Worm (Caenorhabditis elegans) whole organism, midembryonic: ENCODE results near the gene C50F4.6.

Experiments
- T22C8.4 ChIP-seq: fragments of 200-800 bp; sonication (Bioruptor generic); IDR thresholded peaks from 2 replicates; pipeline ENCODE4 v1.3.6; 2022; ENCODE audit warnings: missing genetic modification characterization, missing compliant biosample characterization
- cog-1 ChIP-seq: sonication (generic microtip); optimal IDR thresholded peaks from 2 replicates; lab custom pipeline; 2016; ENCODE audit warnings: missing genetic modification characterization, missing compliant biosample characterization
- flt-1 ChIP-seq: fragments of 200-800 bp; sonication (Bioruptor generic); IDR thresholded peaks from 2 replicates; pipeline ENCODE4 v1.3.6; 2022; ENCODE audit warnings: missing genetic modification characterization, missing compliant biosample characterization
- klf-2 ChIP-seq: fragments of 200-800 bp; sonication (Bioruptor generic); conservative IDR thresholded peaks from 2 replicates; pipeline ENCODE4 v1.3.6; 2022; ENCODE audit warnings: missing genetic modification reagents, missing genetic modification characterization, missing compliant biosample characterization
- med-1 ChIP-seq: sonication (generic microtip); optimal IDR thresholded peaks from 2 replicates; lab custom pipeline; 2017; ENCODE audit warnings: missing genetic modification characterization, mild to moderate bottlenecking, missing compliant biosample characterization, antibody characterized with exemption, missing genetic modification reagents; ENCODE audit not compliant: insufficient read depth
- ref-1 ChIP-seq: fragments of 200-800 bp; sonication (Bioruptor generic); conservative IDR thresholded peaks from 2 replicates; pipeline ENCODE4 v1.3.6; 2022; ENCODE audit warnings: missing genetic modification reagents, missing genetic modification characterization, missing compliant biosample characterization
- tab-1 ChIP-seq: fragments of 200-800 bp; sonication (Bioruptor generic); IDR thresholded peaks from 2 replicates; pipeline ENCODE4 v1.3.6; 2022; ENCODE audit warnings: missing genetic modification characterization, missing compliant biosample characterization
- ztf-23 ChIP-seq: fragments of 200-800 bp; sonication (Bioruptor generic); IDR thresholded peaks from 2 replicates; pipeline ENCODE4 v1.3.6; 2022; ENCODE audit warnings: missing genetic modification reagents, missing genetic modification characterization, missing compliant biosample characterization
- ztf-29 ChIP-seq: fragments of 200-800 bp; sonication (Bioruptor generic); IDR thresholded peaks from 2 replicates; pipeline ENCODE4 v1.3.6; 2022; ENCODE audit warnings: missing genetic modification reagents, missing genetic modification characterization, missing compliant biosample characterization

C50F4.6 gene

DNA sequence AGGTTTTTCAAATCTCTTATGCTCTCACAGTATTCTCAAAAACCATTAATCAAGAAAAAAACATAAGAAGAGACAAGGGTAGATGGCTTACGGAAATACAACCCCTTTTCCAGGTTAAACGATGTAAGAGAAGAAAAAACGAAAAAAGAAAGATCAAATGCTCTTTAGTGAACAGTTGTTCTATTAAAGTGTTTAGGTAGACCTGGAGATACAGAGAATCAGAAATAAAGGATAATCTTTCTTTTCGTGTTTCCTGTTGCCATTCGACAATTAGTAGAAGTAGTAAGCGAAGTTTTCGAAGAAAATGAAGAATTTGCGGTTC, 37.4 kb downstream of the C50F4.6 start, which contains the start of gene K09G1.1:
K09G1.1 (plus strand) TSS at position 223 of the 322 bp plus-strand sequence.
- TF ChIP-seq ztf-29 (GFP tag; lab: Robert Waterston, UW): no peak
- no peak for TF ChIP-seq tab-1 (GFP tag; lab: Robert Waterston, UW)
- no peak for TF ChIP-seq cog-1 (tag; lab: Kevin White, UChicago)
- no peak for TF ChIP-seq flt-1 (GFP tag; lab: Robert Waterston, UW)
- TF ChIP-seq ztf-23 (GFP tag; lab: Robert Waterston, UW): no peak
- no peak for TF ChIP-seq med-1 (GFP tag; lab: Kevin White, UChicago)
- TF ChIP-seq klf-2: no peak
- no peak for TF ChIP-seq T22C8.4 (GFP tag; lab: Robert Waterston, UW)

DNA sequence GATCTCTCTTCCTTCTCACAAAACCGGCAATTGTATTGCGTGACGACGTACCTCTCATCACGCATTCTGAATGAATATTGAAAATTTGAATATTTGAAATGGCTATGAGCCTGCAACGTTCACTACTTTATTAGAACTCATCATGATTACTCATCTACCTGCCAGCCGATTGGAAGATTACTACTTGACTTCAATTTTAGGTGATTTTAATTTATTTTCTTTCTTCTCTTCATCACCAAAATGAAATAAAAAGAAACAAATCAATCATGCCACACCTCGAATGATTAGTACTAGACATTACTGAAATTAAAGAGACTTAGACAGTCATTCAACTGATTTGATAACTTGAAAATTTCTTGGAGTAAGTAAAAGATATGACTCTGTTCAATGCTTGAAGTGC, 38.4 kb downstream of the C50F4.6 start:
- TF ChIP-seq T22C8.4 (GFP tag; lab: Robert Waterston, UW) (no peak), ztf-23 (GFP tag; lab: Robert Waterston, UW) (no peak), med-1 (GFP tag; lab: Kevin White, UChicago) (no peak), flt-1 (GFP tag; lab: Robert Waterston, UW) (no peak), ztf-29 (GFP tag; lab: Robert Waterston, UW) (no peak), ref-1 (GFP tag; lab: Robert Waterston, UW) (no peak), klf-2 (no peak), tab-1 (GFP tag; lab: Robert Waterston, UW) (no peak), cog-1 (tag; lab: Kevin White, UChicago) (no peak)

DNA sequence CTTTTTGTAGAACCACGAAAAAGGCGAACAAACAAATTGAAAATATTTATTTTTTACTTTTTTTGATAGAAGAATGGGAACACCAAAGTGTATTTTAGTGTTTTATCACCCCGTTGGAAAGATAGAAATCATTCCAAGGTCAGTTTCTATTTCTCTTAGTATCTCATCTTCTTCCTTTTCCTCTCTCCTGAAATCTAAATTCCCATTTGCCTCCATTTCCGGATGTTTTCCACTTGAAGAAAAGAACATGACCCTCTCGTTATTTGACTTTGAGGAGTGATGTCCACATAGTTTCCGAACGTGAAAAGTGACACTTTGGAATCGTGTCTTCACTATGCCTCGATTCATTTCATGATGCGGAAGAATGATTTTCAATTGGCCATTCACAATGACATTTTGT, 41.7 kb downstream of the C50F4.6 start:
- TF ChIP-seq ztf-29 (GFP tag; lab: Robert Waterston, UW) (no peak), ztf-23 (GFP tag; lab: Robert Waterston, UW) (no peak), T22C8.4 (GFP tag; lab: Robert Waterston, UW) (no peak), cog-1 (tag; lab: Kevin White, UChicago) (no peak), ref-1 (GFP tag; lab: Robert Waterston, UW) (no peak), klf-2 (no peak), tab-1 (GFP tag; lab: Robert Waterston, UW) (no peak), flt-1 (GFP tag; lab: Robert Waterston, UW) (no peak), med-1 (GFP tag; lab: Kevin White, UChicago) (no peak)

ce11 chrV:9588574-9588973, 42.7 kb downstream of the C50F4.6 start:
- TF ChIP-seq cog-1 (tag; lab: Kevin White, UChicago) (no peak), ztf-23 (GFP tag; lab: Robert Waterston, UW) (no peak), T22C8.4 (GFP tag; lab: Robert Waterston, UW) (no peak), med-1 (GFP tag; lab: Kevin White, UChicago) (no peak), ref-1 (GFP tag; lab: Robert Waterston, UW) (no peak)

DNA sequence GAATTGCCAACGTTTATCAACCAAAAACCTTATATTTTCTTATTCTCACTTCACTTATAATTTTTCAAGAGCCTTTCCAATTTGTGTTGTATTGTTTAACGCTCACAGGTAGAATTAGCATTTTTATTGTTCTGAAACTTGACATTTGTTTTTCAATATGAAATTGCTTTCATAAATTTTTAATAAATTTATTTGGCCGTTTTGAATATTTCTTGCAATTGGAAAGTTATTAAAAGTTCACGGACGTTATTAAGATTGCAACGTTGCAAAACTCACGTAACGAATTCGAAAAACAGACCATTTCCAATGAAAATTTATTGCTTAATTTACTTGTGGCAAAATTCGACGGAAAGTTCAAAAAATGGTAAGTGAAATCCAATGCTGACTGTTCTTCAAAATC, 44.4 kb downstream of the C50F4.6 start, which contains the start of gene K09G1.2:
K09G1.2 (plus strand) TSS at position 301 of the 400 bp plus-strand sequence.
- TF ChIP-seq cog-1 (tag; lab: Kevin White, UChicago): no peak
- TF ChIP-seq T22C8.4 (GFP tag; lab: Robert Waterston, UW): no peak
- no peak for TF ChIP-seq ref-1 (GFP tag; lab: Robert Waterston, UW)
- no peak for TF ChIP-seq ztf-23 (GFP tag; lab: Robert Waterston, UW)
- TF ChIP-seq med-1 (GFP tag; lab: Kevin White, UChicago): no peak
- no peak for TF ChIP-seq klf-2
- no peak for TF ChIP-seq flt-1 (GFP tag; lab: Robert Waterston, UW)
- TF ChIP-seq tab-1 (GFP tag; lab: Robert Waterston, UW): no peak
- TF ChIP-seq ztf-29 (GFP tag; lab: Robert Waterston, UW): no peak
